Fruit fly (Drosophila melanogaster) whole organism, embryonic: ENCODE data around the gene Sf3b3.
A peak's percentile ranks its signal among the peaks of the same experiment; 100 is the strongest.

Experiments used
- Bdp1 ChIP-seq: fragments of 200-800 bp; sonication (Bioruptor generic); optimal IDR thresholded peaks from 3 replicates; lab custom pipeline; 2016; ENCODE audit warnings: missing biosample characterization, missing genetic modification characterization
- CG1024 ChIP-seq: fragments of 200-800 bp; sonication (Bioruptor generic); IDR thresholded peaks from 2 replicates; pipeline ENCODE4 v1.3.6; 2022; ENCODE audit warnings: missing biosample characterization, missing genetic modification characterization
- CG10366 ChIP-seq: fragments of 200-800 bp; sonication (Bioruptor generic); IDR thresholded peaks from 2 replicates; pipeline ENCODE4 v1.3.6; 2022; ENCODE audit warnings: missing biosample characterization, missing genetic modification characterization
- CG11247 ChIP-seq: fragments of 200-800 bp; sonication (Bioruptor generic); IDR thresholded peaks from 2 replicates; pipeline ENCODE4 v1.3.6; 2022; ENCODE audit warnings: missing biosample characterization, missing genetic modification characterization
- CG12071 ChIP-seq: fragments of 200-800 bp; sonication (Bioruptor generic); optimal IDR thresholded peaks from 3 replicates; lab custom pipeline; 2018; ENCODE audit warnings: missing biosample characterization, mild to moderate bottlenecking, missing genetic modification characterization
- CG15269 ChIP-seq: fragments of 200-800 bp; sonication (Bioruptor generic); optimal IDR thresholded peaks from 2 replicates; lab custom pipeline; 2018; ENCODE audit warnings: missing biosample characterization, mild to moderate bottlenecking, missing genetic modification characterization, moderate library complexity
- CG1603 ChIP-seq: fragments of 200-800 bp; sonication (Bioruptor generic); optimal IDR thresholded peaks from 2 replicates; lab custom pipeline; 2019; ENCODE audit warnings: missing biosample characterization, mild to moderate bottlenecking, missing genetic modification characterization, moderate library complexity
- CG17361 ChIP-seq: fragments of 200-800 bp; sonication (Bioruptor generic); IDR thresholded peaks from 3 replicates; pipeline ENCODE4 v1.3.6; 2022; ENCODE audit warnings: missing biosample characterization, missing genetic modification characterization
- CG32767 ChIP-seq: fragments of 200-800 bp; sonication (Bioruptor generic); IDR thresholded peaks from 2 replicates; pipeline ENCODE4 v1.3.6; 2022; ENCODE audit warnings: missing biosample characterization, missing genetic modification characterization
- CG3847 ChIP-seq: fragments of 200-800 bp; sonication (Bioruptor generic); IDR thresholded peaks from 2 replicates; pipeline ENCODE4 v1.3.6; 2022; ENCODE audit warnings: missing biosample characterization, missing genetic modification characterization
- CG4404 ChIP-seq: fragments of 200-800 bp; sonication (Bioruptor generic); IDR thresholded peaks from 2 replicates; pipeline ENCODE4 v1.3.6; 2022; ENCODE audit warnings: missing biosample characterization, missing genetic modification characterization
- CG4617 ChIP-seq: fragments of 200-800 bp; sonication (Bioruptor generic); optimal IDR thresholded peaks from 3 replicates; lab custom pipeline; 2016; ENCODE audit warnings: missing biosample characterization, missing genetic modification characterization, borderline replicate concordance
- CG6254 ChIP-seq: fragments of 200-800 bp; sonication (Bioruptor generic); optimal IDR thresholded peaks from 3 replicates; lab custom pipeline; 2017; ENCODE audit warnings: mild to moderate bottlenecking, missing biosample characterization, missing genetic modification reagents, missing genetic modification characterization
- CG7928 ChIP-seq: fragments of 200-800 bp; sonication (Bioruptor generic); optimal IDR thresholded peaks from 2 replicates; lab custom pipeline; 2017; ENCODE audit warnings: missing biosample characterization, mild to moderate bottlenecking, missing genetic modification characterization
- CG7963 ChIP-seq: fragments of 200-800 bp; sonication (Bioruptor generic); IDR thresholded peaks from 3 replicates; pipeline ENCODE4 v1.3.6; 2022; ENCODE audit warnings: missing biosample characterization, missing genetic modification characterization; ENCODE audit not compliant: partially characterized antibody
- CG9797 ChIP-seq: fragments of 200-800 bp; sonication (Bioruptor generic); optimal IDR thresholded peaks from 3 replicates; lab custom pipeline; 2018; ENCODE audit warnings: missing biosample characterization, mild to moderate bottlenecking, missing genetic modification characterization
- CG9817 ChIP-seq: fragments of 200-800 bp; sonication (Bioruptor generic); optimal IDR thresholded peaks from 2 replicates; lab custom pipeline; 2018; ENCODE audit warnings: missing biosample characterization, mild to moderate bottlenecking, missing genetic modification characterization, moderate library complexity
- Dll ChIP-seq: fragments of 200-800 bp; sonication (Bioruptor generic); IDR thresholded peaks from 4 replicates; pipeline ENCODE4 v1.3.6; 2022; ENCODE audit warnings: missing biosample characterization, missing genetic modification characterization; ENCODE audit not compliant: partially characterized antibody
- Doc3 ChIP-seq: fragments of 200-800 bp; sonication (Bioruptor generic); IDR thresholded peaks from 3 replicates; pipeline ENCODE4 v1.3.6; 2022; ENCODE audit warnings: missing biosample characterization, missing genetic modification characterization; ENCODE audit not compliant: partially characterized antibody
- Dref ChIP-seq: fragments of 200-800 bp; sonication (Bioruptor generic); IDR thresholded peaks from 2 replicates; pipeline ENCODE4 v1.3.6; 2022; ENCODE audit warnings: missing biosample characterization, missing genetic modification characterization
- HLH4C ChIP-seq: fragments of 200-800 bp; sonication (Bioruptor generic); IDR thresholded peaks from 3 replicates; pipeline ENCODE4 v1.3.6; 2022; ENCODE audit warnings: missing biosample characterization, missing genetic modification characterization; ENCODE audit not compliant: partially characterized antibody
- HmgZ ChIP-seq: fragments of 200-800 bp; sonication (Bioruptor generic); optimal IDR thresholded peaks from 2 replicates; lab custom pipeline; 2018; ENCODE audit warnings: missing biosample characterization, mild to moderate bottlenecking, missing genetic modification characterization
- Hr78 ChIP-seq, 2 experiments: fragments of 200-800 bp in 1 of 2; fragments of >200 bp in 1 of 2; sonication (Bioruptor generic) in 1 of 2; optimal IDR thresholded peaks; 2 replicates each; lab custom pipeline; 2017 to 2019; ENCODE audit warnings: missing biosample characterization in 2 of 2, missing genetic modification characterization in 2 of 2, mild to moderate bottlenecking in 1 of 2, moderate library complexity in 1 of 2
- MBD-R2 ChIP-seq: fragments of 200-800 bp; sonication (Bioruptor generic); IDR thresholded peaks from 2 replicates; pipeline ENCODE4 v1.3.6; 2022; ENCODE audit warnings: missing biosample characterization, missing genetic modification characterization
- MESR4 ChIP-seq: fragments of 200-800 bp; sonication (Bioruptor generic); optimal IDR thresholded peaks from 2 replicates; lab custom pipeline; 2018; ENCODE audit warnings: missing biosample characterization, mild to moderate bottlenecking, missing genetic modification characterization, moderate library complexity
- Ptx1 ChIP-seq: fragments of 200-800 bp; sonication (Bioruptor generic); IDR thresholded peaks from 2 replicates; pipeline ENCODE4 v1.3.6; 2022; ENCODE audit warnings: missing biosample characterization, missing genetic modification characterization
- Sin3A ChIP-seq: fragments of >200 bp; optimal IDR thresholded peaks from 2 replicates; lab custom pipeline; 2018
- chinmo ChIP-seq: fragments of 200-800 bp; sonication (Bioruptor generic); IDR thresholded peaks from 4 replicates; pipeline ENCODE4 v1.3.6; 2022; ENCODE audit warnings: missing biosample characterization, missing genetic modification characterization; ENCODE audit not compliant: partially characterized antibody
- dmrt99B ChIP-seq: fragments of 200-800 bp; sonication (Bioruptor generic); optimal IDR thresholded peaks from 2 replicates; lab custom pipeline; 2018; ENCODE audit warnings: missing biosample characterization, mild to moderate bottlenecking, missing genetic modification characterization, moderate library complexity
- gsb ChIP-seq: fragments of 200-800 bp; sonication (Bioruptor generic); IDR thresholded peaks from 2 replicates; pipeline ENCODE4 v1.3.6; 2022; ENCODE audit warnings: missing biosample characterization, missing genetic modification characterization
- hbn ChIP-seq: fragments of 200-800 bp; sonication (Bioruptor generic); IDR thresholded peaks from 2 replicates; pipeline ENCODE4 v1.3.6; 2022; ENCODE audit warnings: missing biosample characterization, missing genetic modification characterization; ENCODE audit not compliant: partially characterized antibody
- mld ChIP-seq: fragments of 200-800 bp; sonication (Bioruptor generic); IDR thresholded peaks from 3 replicates; pipeline ENCODE4 v1.3.6; 2022; ENCODE audit warnings: missing biosample characterization, missing genetic modification characterization; ENCODE audit not compliant: partially characterized antibody
- nom ChIP-seq: fragments of 200-800 bp; sonication (Bioruptor generic); optimal IDR thresholded peaks from 2 replicates; lab custom pipeline; 2017; ENCODE audit warnings: missing biosample characterization, missing genetic modification characterization, mild to moderate bottlenecking, moderate library complexity, missing genetic modification reagents
- org-1 ChIP-seq: fragments of 200-800 bp; sonication (Bioruptor generic); optimal IDR thresholded peaks from 2 replicates; lab custom pipeline; 2017; ENCODE audit warnings: missing biosample characterization, missing genetic modification characterization
- p53 ChIP-seq: fragments of 200-800 bp; sonication (Bioruptor generic); optimal IDR thresholded peaks from 2 replicates; lab custom pipeline; 2016; ENCODE audit warnings: missing biosample characterization, missing genetic modification characterization
- pzg ChIP-seq: fragments of 200-800 bp; sonication (Bioruptor generic); optimal IDR thresholded peaks from 3 replicates; lab custom pipeline; 2018; ENCODE audit warnings: missing biosample characterization, mild to moderate bottlenecking, missing genetic modification characterization, moderate library complexity
- run ChIP-seq: fragments of 200-800 bp; sonication (Bioruptor generic); optimal IDR thresholded peaks from 3 replicates; lab custom pipeline; 2018; ENCODE audit warnings: missing biosample characterization, mild to moderate bottlenecking, missing genetic modification characterization
- vnd ChIP-seq: fragments of 200-800 bp; sonication (Bioruptor generic); IDR thresholded peaks from 3 replicates; pipeline ENCODE4 v1.3.6; 2022; ENCODE audit warnings: missing biosample characterization, missing genetic modification characterization; ENCODE audit not compliant: partially characterized antibody
- vvl ChIP-seq: fragments of 200-800 bp; sonication (Bioruptor generic); IDR thresholded peaks from 2 replicates; pipeline ENCODE4 v1.3.6; 2022; ENCODE audit warnings: missing biosample characterization, missing genetic modification characterization
- wek ChIP-seq: fragments of 200-800 bp; sonication (Bioruptor generic); optimal IDR thresholded peaks from 3 replicates; lab custom pipeline; 2018; ENCODE audit warnings: missing biosample characterization, mild to moderate bottlenecking, missing genetic modification characterization, moderate library complexity
- zen ChIP-seq: fragments of 200-800 bp; sonication (Bioruptor generic); optimal IDR thresholded peaks from 3 replicates; lab custom pipeline; 2018; ENCODE audit warnings: missing biosample characterization, mild to moderate bottlenecking, missing genetic modification characterization, moderate library complexity

Sf3b3 gene

dm6 chr3L:871713-872112 lies 38.5 kb upstream of the Sf3b3 start, which contains the start of gene Usp10 (continued):
- TF ChIP-seq CG12071 (GFP tag; lab: Kevin White, UChicago) (no peak), CG6254 (GFP tag; lab: Kevin White, UChicago) (no peak), CG9817 (tag; lab: Kevin White, UChicago) (no peak), pzg (GFP tag; lab: Kevin White, UChicago) (peak; percentile 93), CG17361 (GFP tag; lab: Robert Waterston, UW) (no peak), vnd (GFP tag; lab: Robert Waterston, UW) (peak; percentile 56; the same call in 2 of the 3 replicates), CG9797 (peak; percentile 11), CG1603 (tag; lab: Kevin White, UChicago) (peak; percentile 78), CG10366 (no peak), Dll (no peak; the same call in none of the 4 replicates), CG3847 (GFP tag; lab: Robert Waterston, UW) (peak; percentile 71; the same call in 1 of the 2 replicates), dmrt99B (tag; lab: Kevin White, UChicago) (no peak), Bdp1 (GFP tag; lab: Kevin White, UChicago) (no peak), p53 (GFP tag; lab: Kevin White, UChicago) (peak; percentile 7), zen (peak; percentile 11), CG4617 (peak; percentile 88), HmgZ (tag; lab: Kevin White, UChicago) (peak; percentile 71), CG32767 (GFP tag; lab: Robert Waterston, UW) (no peak), CG11247 (GFP tag; lab: Robert Waterston, UW) (no peak), Doc3 (GFP tag; lab: Robert Waterston, UW) (peak; percentile 59; the same call in 2 of the 3 replicates), CG15269 (no peak), nom (GFP tag; lab: Kevin White, UChicago) (no peak), MESR4 (GFP tag; lab: Kevin White, UChicago) (peak; percentile 61), Dref (GFP tag; lab: Robert Waterston, UW) (peak; percentile 96), hbn (peak; percentile 77), Sin3A (lab: Kevin White, UChicago) (peak; percentile 56), CG4404 (GFP tag; lab: Robert Waterston, UW) (no peak), gsb (GFP tag; lab: Robert Waterston, UW) (no peak), HLH4C (GFP tag; lab: Robert Waterston, UW) (peak; percentile 62), CG7963 (peak; percentile 73), wek (GFP tag; lab: Kevin White, UChicago) (no peak), Ptx1 (GFP tag; lab: Robert Waterston, UW) (no peak), org-1 (GFP tag; lab: Kevin White, UChicago) (no peak), vvl (GFP tag; lab: Robert Waterston, UW) (no peak), run (tag; lab: Kevin White, UChicago) (no peak), CG1024 (GFP tag; lab: Robert Waterston, UW) (no peak), chinmo (peak; percentile 72; the same call in 3 of the 4 replicates), CG7928 (GFP tag; lab: Kevin White, UChicago) (peak; percentile 4), MBD-R2 (GFP tag; lab: Robert Waterston, UW) (peak; percentile 82), Hr78 (GFP tag; optimal IDR thresholded peaks at IDR 0.05; lab: Kevin White, UChicago) (peak in 1 of 2 experiments; percentile 40), mld (GFP tag; lab: Robert Waterston, UW) (peak; percentile 58; the same call in 1 of the 3 replicates)
